Fruit fly (Drosophila melanogaster): Measurements from ENCODE around the gene dnk.

dnk gene

dm6 chr3R:19031210-19031609 lies 50.4 kb downstream of the dnk start, which contains the start of the genes Prp18 and CG6013 (continued):
- peak; percentile 36; the same call in 1 of the 2 replicates for TF ChIP-seq lmd (GFP tag; IDR thresholded peaks at IDR 0.05)
- peak; percentile 7 for TF ChIP-seq salm (tag; optimal IDR thresholded peaks at IDR 0.05)
- TF ChIP-seq CG34376 (GFP tag; optimal IDR thresholded peaks at IDR 0.05) = no peak
- peak; percentile 66; the same call in 2 of the 3 replicates for TF ChIP-seq dysf (GFP tag; IDR thresholded peaks at IDR 0.05)
- TF ChIP-seq CG4282 (GFP tag; optimal IDR thresholded peaks at IDR 0.05) = no peak
- TF ChIP-seq Lhr (GFP tag; optimal IDR thresholded peaks at IDR 0.05) = peak; percentile 44
- TF ChIP-seq Atf6 (GFP tag; IDR thresholded peaks at IDR 0.05) = no peak
- no peak for TF ChIP-seq ap (GFP tag; IDR thresholded peaks at IDR 0.05)
- TF ChIP-seq pita (GFP tag; optimal IDR thresholded peaks at IDR 0.05) = no peak
- TF ChIP-seq seq (GFP tag; IDR thresholded peaks at IDR 0.05) = no peak
- TF ChIP-seq CG17612 (GFP tag; IDR thresholded peaks at IDR 0.05) = no peak
- TF ChIP-seq CG3407 (GFP tag; optimal IDR thresholded peaks at IDR 0.05) = no peak
- TF ChIP-seq CG7357 (GFP tag; IDR thresholded peaks at IDR 0.05) = no peak
- peak; percentile 58 for TF ChIP-seq CG4328 (GFP tag; optimal IDR thresholded peaks at IDR 0.05)
- no peak for TF ChIP-seq sim (GFP tag; IDR thresholded peaks at IDR 0.05)
- no peak for TF ChIP-seq CG15011 (GFP tag; optimal IDR thresholded peaks at IDR 0.05)
- peak; percentile 72 for TF ChIP-seq CG10979 (tag; optimal IDR thresholded peaks at IDR 0.05)
- no peak for TF ChIP-seq shn (GFP tag; optimal IDR thresholded peaks at IDR 0.05)
- peak in 1 of 3 experiments; percentile 74 for TF ChIP-seq lola (GFP tag; optimal IDR thresholded peaks at IDR 0.05)
- peak; percentile 81 for TF ChIP-seq row (GFP tag; IDR thresholded peaks at IDR 0.05)
- no peak for TF ChIP-seq yki (optimal IDR thresholded peaks at IDR 0.05)
- TF ChIP-seq ato (GFP tag; IDR thresholded peaks at IDR 0.05; ENCODE audit: partially characterized antibody) = no peak
- peak; percentile 32; the same call in 1 of the 2 replicates for TF ChIP-seq vvl (GFP tag; IDR thresholded peaks at IDR 0.05)
- no peak for TF ChIP-seq CG16779 (GFP tag; IDR thresholded peaks at IDR 0.05)
- TF ChIP-seq Side (GFP tag; optimal IDR thresholded peaks at IDR 0.05) = no peak
- TF ChIP-seq ranshi (GFP tag; IDR thresholded peaks at IDR 0.05) = peak; percentile 32; the same call in 1 of the 2 replicates
- peak; percentile 63 for TF ChIP-seq CG10147 (GFP tag; optimal IDR thresholded peaks at IDR 0.05)
- TF ChIP-seq CG3838 (GFP tag; optimal IDR thresholded peaks at IDR 0.05) = no peak
- TF ChIP-seq repo (GFP tag; optimal IDR thresholded peaks at IDR 0.05) = no peak
- peak; percentile 83 for TF ChIP-seq CG14710 (tag; optimal IDR thresholded peaks at IDR 0.05)

Measured in whole organism, embryonic.